Worm (Caenorhabditis elegans) whole organism, early embryonic: ENCODE data around the gene B0252.5.

Experiments used
- F13C5.2 ChIP-seq: sonication (generic microtip); optimal IDR thresholded peaks from 2 replicates; lab custom pipeline; 2017; ENCODE audit warnings: mild to moderate bottlenecking, missing genetic modification characterization, inconsistent platforms, missing compliant biosample characterization
- ama-1 ChIP-seq: fragments of 150-350 bp; optimal IDR thresholded peaks from 2 replicates; lab custom pipeline; 2014
- hmg-4 ChIP-seq: fragments of 200-800 bp; sonication (Bioruptor generic); optimal IDR thresholded peaks from 2 replicates; lab custom pipeline; 2018; ENCODE audit warnings: mild to moderate bottlenecking, missing genetic modification characterization, missing compliant biosample characterization
- sea-1 ChIP-seq: fragments of 200-800 bp; sonication (Bioruptor generic); conservative IDR thresholded peaks from 2 replicates; pipeline ENCODE4 v1.3.6; 2022; ENCODE audit warnings: missing genetic modification characterization, missing compliant biosample characterization
- tbx-11 ChIP-seq: fragments of 200-800 bp; sonication (Bioruptor generic); IDR thresholded peaks from 2 replicates; pipeline ENCODE4 v1.3.6; 2022; ENCODE audit warnings: missing genetic modification characterization, missing compliant biosample characterization

ce11 chrII:6928416-6928815 lies 9.7 kb upstream of the B0252.5 start, which contains the start of gene flcn-1:
- TF ChIP-seq ama-1 (no peak), F13C5.2 (tag; lab: Kevin White, UChicago) (no peak), sea-1 (no peak), tbx-11 (GFP tag; lab: Robert Waterston, UW) (no peak), hmg-4 (GFP tag; lab: Kevin White, UChicago) (no peak)
